Worm (Caenorhabditis elegans): ENCODE results near the gene cyp-25A1.
A peak's percentile ranks its signal among the peaks of the same experiment; 100 is the strongest.

DNA sequence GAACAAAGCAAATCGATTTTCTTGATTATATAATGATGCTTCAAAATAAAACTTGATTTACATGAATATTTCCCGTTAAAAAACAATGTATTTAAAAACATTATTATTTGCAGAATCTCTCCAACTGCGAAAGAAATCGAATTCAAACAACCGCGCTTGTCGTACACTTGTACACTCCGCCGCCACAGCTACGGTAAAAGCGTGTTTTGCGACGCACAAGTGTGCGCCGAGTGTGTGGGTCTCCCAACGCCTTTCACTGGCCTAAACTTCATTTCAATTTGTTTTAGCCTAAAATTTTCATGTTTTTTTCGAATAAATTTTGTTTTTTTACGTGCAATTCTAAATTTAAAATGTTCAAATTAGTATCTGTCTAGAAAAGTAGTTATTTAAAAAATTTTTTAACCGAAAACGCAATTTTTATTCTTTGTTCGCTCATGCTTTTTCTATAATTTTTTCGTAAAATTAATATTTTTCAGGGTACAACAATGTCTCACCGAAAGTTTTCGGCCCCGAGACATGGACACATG, 35.0 kb downstream of the cyp-25A1 start, which contains the start of gene rpl-3:
- TF ChIP-seq madf-3 (GFP tag; IDR thresholded peaks at IDR 0.05) (peak; percentile 99), aptf-2 (GFP tag; conservative IDR thresholded peaks at IDR 0.05) (peak; percentile 92), let-526 (GFP tag; IDR thresholded peaks at IDR 0.05) (peak; percentile 100), lin-26 (GFP tag; IDR thresholded peaks at IDR 0.05) (peak; percentile 99), F22D6.2 (tag; optimal IDR thresholded peaks at IDR 0.05) (peak; percentile 97), ztf-3 (GFP tag; optimal IDR thresholded peaks at IDR 0.05) (peak; percentile 99), zfh-2 (GFP tag; conservative IDR thresholded peaks at IDR 0.05) (peak; percentile 98)
